Worm (Caenorhabditis elegans) whole organism, early embryonic: Measurements from ENCODE around the gene dyla-1.

Experiments
- B0310.2 ChIP-seq: sonication (generic microtip); optimal IDR thresholded peaks from 2 replicates; lab custom pipeline; 2016; ENCODE audit warnings: mild to moderate bottlenecking, missing genetic modification characterization, missing compliant biosample characterization
- F13C5.2 ChIP-seq: sonication (generic microtip); optimal IDR thresholded peaks from 2 replicates; lab custom pipeline; 2017; ENCODE audit warnings: mild to moderate bottlenecking, missing genetic modification characterization, inconsistent platforms, missing compliant biosample characterization
- aly-1 ChIP-seq: sonication (generic microtip); optimal IDR thresholded peaks from 2 replicates; lab custom pipeline; 2016; ENCODE audit warnings: missing genetic modification characterization, missing compliant biosample characterization
- ama-1 ChIP-seq: fragments of 150-350 bp; optimal IDR thresholded peaks from 2 replicates; lab custom pipeline; 2014
- ceh-36 ChIP-seq: sonication (generic microtip); optimal IDR thresholded peaks from 2 replicates; lab custom pipeline; 2016; ENCODE audit warnings: missing genetic modification characterization, inconsistent platforms, missing compliant biosample characterization
- flt-1 ChIP-seq: fragments of 200-800 bp; sonication (Bioruptor generic); IDR thresholded peaks from 2 replicates; pipeline ENCODE4 v1.3.6; 2022; ENCODE audit warnings: missing genetic modification characterization, missing compliant biosample characterization
- hmbx-1 ChIP-seq: sonication (generic microtip); optimal IDR thresholded peaks from 2 replicates; lab custom pipeline; 2016; ENCODE audit warnings: mild to moderate bottlenecking, missing genetic modification characterization, missing compliant biosample characterization
- hmg-4 ChIP-seq: fragments of 200-800 bp; sonication (Bioruptor generic); optimal IDR thresholded peaks from 2 replicates; lab custom pipeline; 2018; ENCODE audit warnings: mild to moderate bottlenecking, missing genetic modification characterization, missing compliant biosample characterization
- hnd-1 ChIP-seq: sonication (generic microtip); optimal IDR thresholded peaks from 2 replicates; lab custom pipeline; 2016; ENCODE audit warnings: missing genetic modification characterization, missing compliant biosample characterization
- sea-1 ChIP-seq: fragments of 200-800 bp; sonication (Bioruptor generic); conservative IDR thresholded peaks from 2 replicates; pipeline ENCODE4 v1.3.6; 2022; ENCODE audit warnings: missing genetic modification characterization, missing compliant biosample characterization
- tbx-11 ChIP-seq: fragments of 200-800 bp; sonication (Bioruptor generic); IDR thresholded peaks from 2 replicates; pipeline ENCODE4 v1.3.6; 2022; ENCODE audit warnings: missing genetic modification characterization, missing compliant biosample characterization

- TF ChIP-seq ama-1 (lab: Kevin White, UChicago) = no peak
- TF ChIP-seq hmg-4 (GFP tag; lab: Kevin White, UChicago) = no peak
- no peak for TF ChIP-seq B0310.2 (tag; lab: Kevin White, UChicago)
- no peak for TF ChIP-seq aly-1 (tag; lab: Kevin White, UChicago)
- TF ChIP-seq sea-1 (GFP tag; lab: Robert Waterston, UW) = no peak
- no peak for TF ChIP-seq tbx-11
- no peak for TF ChIP-seq ceh-36 (tag; lab: Kevin White, UChicago)
- TF ChIP-seq hnd-1 (tag; lab: Kevin White, UChicago) = no peak
- TF ChIP-seq flt-1 = no peak
- no peak for TF ChIP-seq F13C5.2 (tag; lab: Kevin White, UChicago)
- TF ChIP-seq hmbx-1 (tag; lab: Kevin White, UChicago) = no peak
These were observed 24.0 kb upstream of the dyla-1 start for ce11 chrX:16816854-16817253.
